Fruit fly (Drosophila melanogaster): Measurements from ENCODE around the gene Cpr64Aa.
A peak's percentile ranks its signal among the peaks of the same experiment; 100 is the strongest.

Gene Cpr64Aa

DNA sequence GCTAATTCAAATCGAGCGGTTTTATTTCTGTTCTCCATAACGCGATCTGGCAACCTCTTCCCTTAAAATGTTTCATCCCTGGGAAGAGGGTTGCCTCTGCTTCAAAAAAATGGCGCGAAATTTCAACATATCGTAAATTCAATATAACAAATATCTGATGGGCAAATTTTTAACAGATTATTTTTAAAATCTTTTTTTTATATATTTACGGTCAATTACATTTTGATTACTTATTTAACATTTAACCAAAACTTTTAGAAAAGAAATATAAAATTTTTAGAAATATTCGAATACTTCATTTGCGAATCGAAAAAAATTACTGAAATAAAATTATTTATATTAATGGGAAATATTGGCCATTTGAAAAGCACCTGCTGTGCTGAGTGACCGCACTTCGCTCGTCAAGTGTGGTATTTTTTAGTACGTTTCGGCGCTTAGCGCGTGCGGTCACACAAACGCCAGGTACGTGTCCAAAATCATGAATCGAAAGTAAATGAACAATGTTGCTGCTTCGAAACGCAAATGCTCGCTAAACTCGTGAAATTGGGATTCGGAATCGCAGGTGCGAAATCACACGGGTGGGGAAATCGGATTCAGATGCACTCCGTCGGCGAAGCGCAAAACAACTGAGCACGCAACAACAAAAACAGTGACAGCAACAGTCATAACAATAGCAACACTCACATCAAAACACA is 38.9 kb downstream of the Cpr64Aa start, which contains the start of gene Ero1L (continued):
- TF ChIP-seq sima (GFP tag; optimal IDR thresholded peaks at IDR 0.05) (no peak), jing (GFP tag; optimal IDR thresholded peaks at IDR 0.05) (no peak), CG6689 (GFP tag; IDR thresholded peaks at IDR 0.05) (peak; percentile 37), psq (GFP tag; optimal IDR thresholded peaks at IDR 0.05) (no peak), CG3847 (GFP tag; IDR thresholded peaks at IDR 0.05) (peak; percentile 54), bab2 (GFP tag; optimal IDR thresholded peaks at IDR 0.05) (no peak), CG4328 (GFP tag; optimal IDR thresholded peaks at IDR 0.05) (no peak), esg (GFP tag; conservative IDR thresholded peaks at IDR 0.05) (peak; percentile 73), CG15479 (GFP tag; optimal IDR thresholded peaks at IDR 0.05) (no peak), emc (GFP tag; optimal IDR thresholded peaks at IDR 0.05) (no peak), BEAF-32 (GFP tag; optimal IDR thresholded peaks at IDR 0.05) (peak; percentile 40), Bdp1 (GFP tag; optimal IDR thresholded peaks at IDR 0.05) (no peak), nerfin-2 (GFP tag; IDR thresholded peaks at IDR 0.05; ENCODE audit: partially characterized antibody) (peak; percentile 48; the same call in 1 of the 2 replicates), CG12236 (GFP tag; optimal IDR thresholded peaks at IDR 0.05) (no peak), CG2202 (tag; optimal IDR thresholded peaks at IDR 0.05) (no peak), dmrt99B (tag; optimal IDR thresholded peaks at IDR 0.05) (no peak), Hr3 (GFP tag; optimal IDR thresholded peaks at IDR 0.05) (no peak), Atf-2 (GFP tag; optimal IDR thresholded peaks at IDR 0.05) (no peak), CG11696 (GFP tag; IDR thresholded peaks at IDR 0.05) (peak; percentile 92), rib (GFP tag; IDR thresholded peaks at IDR 0.05) (peak; percentile 52; the same call in 1 of the 2 replicates), CG15696 (tag; optimal IDR thresholded peaks at IDR 0.05) (peak; percentile 41), Nf-YA (GFP tag; IDR thresholded peaks at IDR 0.05) (0 out of 2 replicates have a peak, but pooled peaks have one; percentile 8), Mrtf (GFP tag; IDR thresholded peaks at IDR 0.05) (no peak), CG12659 (GFP tag; optimal IDR thresholded peaks at IDR 0.05) (peak; percentile 67), CG7928 (GFP tag; optimal IDR thresholded peaks at IDR 0.05) (peak; percentile 98), sna (GFP tag; IDR thresholded peaks at IDR 0.05; ENCODE audit: partially characterized antibody) (no peak), ac (GFP tag; optimal IDR thresholded peaks at IDR 0.05) (no peak), CG1603 (tag; optimal IDR thresholded peaks at IDR 0.05) (peak; percentile 33), CG6791 (GFP tag; IDR thresholded peaks at IDR 0.05; ENCODE audit: partially characterized antibody) (no peak), Dek (tag; optimal IDR thresholded peaks at IDR 0.05) (peak; percentile 38), sens-2 (GFP tag; IDR thresholded peaks at IDR 0.05) (no peak), Dp (GFP tag; optimal IDR thresholded peaks at IDR 0.05) (peak; percentile 98), scrt (GFP tag; optimal IDR thresholded peaks at IDR 0.05) (peak; percentile 15), p53 (GFP tag; optimal IDR thresholded peaks at IDR 0.05) (no peak), Dfd (GFP tag; optimal IDR thresholded peaks at IDR 0.05) (no peak), CG14014 (GFP tag; IDR thresholded peaks at IDR 0.05) (0 out of 2 replicates have a peak, but pooled peaks have one; percentile 8), B-H1 (GFP tag; IDR thresholded peaks at IDR 0.05) (no peak), abd-A (tag; optimal IDR thresholded peaks at IDR 0.05) (peak; percentile 67), CG11093 (GFP tag; IDR thresholded peaks at IDR 0.05) (no peak), Doc3 (GFP tag; IDR thresholded peaks at IDR 0.05; ENCODE audit: partially characterized antibody) (no peak), Xrp1 (GFP tag; IDR thresholded peaks at IDR 0.05) (peak; percentile 27; the same call in 1 of the 2 replicates), sob (GFP tag; IDR thresholded peaks at IDR 0.05) (no peak), CG13894 (tag; optimal IDR thresholded peaks at IDR 0.05) (no peak), ash1 (GFP tag; optimal IDR thresholded peaks at IDR 0.05) (no peak), CG34422 (GFP tag; IDR thresholded peaks at IDR 0.05) (peak; percentile 64; the same call in 2 of the 3 replicates), CG4360 (GFP tag; IDR thresholded peaks at IDR 0.05) (peak; percentile 65), chn (GFP tag; optimal IDR thresholded peaks at IDR 0.05) (no peak), dan (GFP tag; IDR thresholded peaks at IDR 0.05) (no peak), crp (GFP tag; optimal IDR thresholded peaks at IDR 0.05) (peak in 1 of 2 experiments; percentile 54)

Data from whole organism, embryonic.